Worm (Caenorhabditis elegans) whole organism, L2 larva: Measurements from ENCODE around the gene twk-9.

Source experiments
- ama-1 ChIP-seq: fragments of 150-350 bp; optimal IDR thresholded peaks from 2 replicates; lab custom pipeline; 2018; ENCODE audit warnings: inconsistent platforms
- blmp-1 ChIP-seq: sonication (generic microtip); optimal IDR thresholded peaks from 2 replicates; lab custom pipeline; 2017; ENCODE audit warnings: missing genetic modification characterization, mild to moderate bottlenecking, missing compliant biosample characterization, antibody characterized with exemption, moderate library complexity; ENCODE audit not compliant: insufficient read depth
- ceh-16 ChIP-seq: fragments of 150-350 bp; optimal IDR thresholded peaks from 2 replicates; lab custom pipeline; 2014; ENCODE audit warnings: missing biosample characterization, missing genetic modification characterization
- mab-5 ChIP-seq: fragments of 150-350 bp; optimal IDR thresholded peaks from 2 replicates; lab custom pipeline; 2014; ENCODE audit warnings: missing biosample characterization, missing genetic modification characterization
- mdl-1 ChIP-seq, 2 experiments: fragments of 150-350 bp in 1 of 2; sonication (generic microtip) in 1 of 2; optimal IDR thresholded peaks; 2 replicates each; lab custom pipeline; 2017; ENCODE audit warnings: missing biosample characterization in 2 of 2, missing genetic modification characterization in 2 of 2
- nhr-11 ChIP-seq: fragments of 150-350 bp; optimal IDR thresholded peaks from 2 replicates; lab custom pipeline; 2014; ENCODE audit warnings: missing biosample characterization, missing genetic modification characterization
- nhr-12 ChIP-seq: fragments of 150-350 bp; optimal IDR thresholded peaks from 2 replicates; lab custom pipeline; 2014; ENCODE audit warnings: missing biosample characterization, missing genetic modification characterization
- nhr-21 ChIP-seq: fragments of 150-350 bp; optimal IDR thresholded peaks from 2 replicates; lab custom pipeline; 2014; ENCODE audit warnings: missing biosample characterization, missing genetic modification characterization
- sem-4 ChIP-seq: fragments of 150-350 bp; optimal IDR thresholded peaks from 2 replicates; lab custom pipeline; 2014; ENCODE audit warnings: missing biosample characterization, missing genetic modification reagents, missing genetic modification characterization
- skn-1 ChIP-seq: sonication (generic microtip); optimal IDR thresholded peaks from 2 replicates; lab custom pipeline; 2017; ENCODE audit warnings: missing biosample characterization, missing genetic modification characterization
- unc-62 ChIP-seq: fragments of 150-350 bp; optimal IDR thresholded peaks from 2 replicates; lab custom pipeline; 2014; ENCODE audit warnings: missing biosample characterization, missing genetic modification reagents, missing genetic modification characterization
- ztf-11 ChIP-seq: sonication (generic microtip); optimal IDR thresholded peaks from 2 replicates; lab custom pipeline; 2017; ENCODE audit warnings: missing biosample characterization, missing genetic modification characterization

ce11 chrIV:9712782-9713181 lies 19.8 kb downstream of the twk-9 start, which contains the start of gene K01H12.4:
- TF ChIP-seq nhr-11 (tag; lab: Kevin White, UChicago) (no peak), sem-4 (tag; lab: Kevin White, UChicago) (no peak), unc-62 (GFP tag; lab: Kevin White, UChicago) (no peak), ama-1 (lab: Kevin White, UChicago) (no peak), ceh-16 (tag; lab: Kevin White, UChicago) (no peak), nhr-12 (no peak), blmp-1 (tag; lab: Kevin White, UChicago) (no peak), mdl-1 (tag; optimal IDR thresholded peaks at IDR 0.05; lab: Kevin White, UChicago) (no peak), mab-5 (tag; lab: Kevin White, UChicago) (no peak), skn-1 (no peak), ztf-11 (tag; lab: Kevin White, UChicago) (no peak), nhr-21 (no peak)
